Fruit fly (Drosophila melanogaster): ENCODE results near the gene Cbp80.
A peak's percentile ranks its signal among the peaks of the same experiment; 100 is the strongest.

Cbp80 gene

DNA sequence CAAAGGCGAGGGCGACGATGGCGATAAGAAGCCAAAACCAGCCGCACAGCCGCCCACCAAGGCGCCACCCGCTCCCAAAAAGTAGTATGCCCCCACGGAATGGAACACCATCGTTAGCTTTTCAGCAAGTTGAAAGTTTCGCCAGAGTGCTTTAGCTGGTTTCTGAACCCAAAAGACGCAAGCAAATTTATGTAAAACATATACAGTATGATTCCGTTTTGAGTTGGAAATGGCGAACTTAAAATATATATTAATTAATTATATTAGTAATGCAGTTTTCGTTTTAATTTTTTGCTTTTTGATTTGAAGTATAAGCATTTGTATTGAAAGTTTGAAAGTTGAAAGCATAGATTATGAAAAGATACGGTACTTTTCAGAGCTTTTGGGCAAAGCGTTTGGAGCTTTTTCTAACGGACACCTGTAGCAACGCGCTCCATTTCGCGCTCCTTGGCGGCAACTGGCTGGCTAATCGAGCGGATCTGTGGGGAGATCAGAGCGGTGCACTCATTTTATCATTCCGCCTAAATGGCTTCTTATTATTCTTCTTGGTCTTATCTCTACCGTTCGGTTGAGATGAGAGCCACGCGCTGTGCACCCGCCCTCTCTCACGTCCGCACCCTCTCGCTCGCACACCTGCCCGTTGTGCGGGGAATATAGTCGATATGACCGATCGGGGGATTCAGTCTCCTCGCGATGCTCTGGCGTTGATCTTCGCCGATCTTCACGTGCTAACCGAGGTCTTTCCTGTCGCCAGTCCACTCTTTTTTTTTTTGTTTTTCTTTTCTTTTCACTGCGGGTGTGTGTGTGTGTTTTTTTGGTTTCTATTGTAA is 57.6 kb downstream of the Cbp80 start, which contains the start of gene Proc-R (continued):
- TF ChIP-seq CG12769 (tag; optimal IDR thresholded peaks at IDR 0.05) (peak; percentile 12), Dp (GFP tag; optimal IDR thresholded peaks at IDR 0.05) (peak; percentile 18), pzg (GFP tag; optimal IDR thresholded peaks at IDR 0.05) (peak; percentile 10), sens (GFP tag) (peak; percentile 64), kah (GFP tag; optimal IDR thresholded peaks at IDR 0.05) (peak; percentile 88), CG17912 (GFP tag; optimal IDR thresholded peaks at IDR 0.05) (no peak), CG15073 (GFP tag; optimal IDR thresholded peaks at IDR 0.05) (no peak), CTCF (GFP tag; optimal IDR thresholded peaks at IDR 0.05) (peak; percentile 90), Nf-YA (GFP tag; IDR thresholded peaks at IDR 0.05) (no peak), CG4360 (GFP tag; IDR thresholded peaks at IDR 0.05) (no peak), so (GFP tag; IDR thresholded peaks at IDR 0.05) (0 out of 3 replicates have a peak, but pooled peaks have one; percentile 26), CG13287 (GFP tag; IDR thresholded peaks at IDR 0.05; ENCODE audit: partially characterized antibody) (0 out of 2 replicates have a peak, but pooled peaks have one; percentile 7)
